Worm (Caenorhabditis elegans) whole organism, L3 larva: ENCODE data around the gene C50D2.10.

Experiments used
- elt-1 ChIP-seq: fragments of 150-350 bp; optimal IDR thresholded peaks from 2 replicates; lab custom pipeline; 2014; ENCODE audit warnings: missing biosample characterization, missing genetic modification characterization
- nhr-237 ChIP-seq: fragments of 150-350 bp; optimal IDR thresholded peaks from 2 replicates; lab custom pipeline; 2014; ENCODE audit warnings: missing biosample characterization, missing genetic modification characterization
- nhr-77 ChIP-seq: fragments of 150-350 bp; optimal IDR thresholded peaks from 2 replicates; lab custom pipeline; 2014; ENCODE audit warnings: missing biosample characterization, missing genetic modification characterization
- pha-4 ChIP-seq: fragments of 150-350 bp; optimal IDR thresholded peaks from 2 replicates; lab custom pipeline; 2014; ENCODE audit warnings: missing biosample characterization, missing genetic modification reagents, missing genetic modification characterization
- pqm-1 ChIP-seq: fragments of 150-350 bp; optimal IDR thresholded peaks from 2 replicates; lab custom pipeline; 2017; ENCODE audit warnings: missing biosample characterization, missing genetic modification characterization, inconsistent platforms

ce11 chrII:61013-61412 is 37.9 kb upstream of the C50D2.10 start, which contains the start of gene C23H3.2:
- TF ChIP-seq nhr-237 (no peak), elt-1 (tag; lab: Kevin White, UChicago) (no peak), nhr-77 (no peak), pha-4 (tag; lab: Kevin White, UChicago) (no peak), pqm-1 (tag; lab: Kevin White, UChicago) (no peak)
